Fruit fly (Drosophila melanogaster): Measurements from ENCODE around the gene CG17734.
A peak's percentile ranks its signal among the peaks of the same experiment; 100 is the strongest.

The CG17734 gene

dm6 chr3R:11196648-11197388, 47.0 kb downstream of the CG17734 start (continued):
- TF ChIP-seq CG12659 (GFP tag; optimal IDR thresholded peaks at IDR 0.05): peak; percentile 99
- TF ChIP-seq CHES-1-like (GFP tag; optimal IDR thresholded peaks at IDR 0.05): peak; percentile 85
- peak; percentile 82 for TF ChIP-seq dm (GFP tag; optimal IDR thresholded peaks at IDR 0.05)
- TF ChIP-seq nau (GFP tag; optimal IDR thresholded peaks at IDR 0.05): peak; percentile 97
- peak; percentile 79 for TF ChIP-seq Antp (GFP tag; optimal IDR thresholded peaks at IDR 0.05)
- TF ChIP-seq ERR (GFP tag; optimal IDR thresholded peaks at IDR 0.05): peak; percentile 39
- peak in 1 of 2 experiments; percentile 79 for TF ChIP-seq insv (GFP tag; optimal IDR thresholded peaks at IDR 0.05)
- TF ChIP-seq MESR4 (GFP tag; optimal IDR thresholded peaks at IDR 0.05): peak; percentile 19
- TF ChIP-seq Fer3 (tag; optimal IDR thresholded peaks at IDR 0.05): peak; percentile 98
- TF ChIP-seq CG9817 (tag; optimal IDR thresholded peaks at IDR 0.05): peak; percentile 98
- TF ChIP-seq sqz (GFP tag; optimal IDR thresholded peaks at IDR 0.05): peak; percentile 96
- peak; percentile 95; the same call in 2 of the 3 replicates for TF ChIP-seq CG6175 (GFP tag; IDR thresholded peaks at IDR 0.05)
- TF ChIP-seq br (optimal IDR thresholded peaks at IDR 0.05): no peak
- TF ChIP-seq E2f2 (GFP tag; IDR thresholded peaks at IDR 0.05): peak; percentile 87
- TF ChIP-seq Aef1 (GFP tag; IDR thresholded peaks at IDR 0.05): peak; percentile 98
- peak; percentile 63 for TF ChIP-seq CG12744 (GFP tag; optimal IDR thresholded peaks at IDR 0.05)
- TF ChIP-seq CG31224 (GFP tag; IDR thresholded peaks at IDR 0.05): peak; percentile 96
- peak; percentile 96 for TF ChIP-seq ara (GFP tag; IDR thresholded peaks at IDR 0.05)
- peak; percentile 96 for TF ChIP-seq az2 (GFP tag; optimal IDR thresholded peaks at IDR 0.05)
- peak; percentile 99 for TF ChIP-seq Dbx (GFP tag; IDR thresholded peaks at IDR 0.05)
- TF ChIP-seq BEAF-32 (GFP tag; optimal IDR thresholded peaks at IDR 0.05): peak; percentile 14
- TF ChIP-seq CG2889 (GFP tag; IDR thresholded peaks at IDR 0.05): peak; percentile 96
- TF ChIP-seq YL-1 (GFP tag; optimal IDR thresholded peaks at IDR 0.05): peak; percentile 90
- peak; percentile 100 for TF ChIP-seq CG31441 (GFP tag; IDR thresholded peaks at IDR 0.05)
- peak; percentile 82 for TF ChIP-seq CG12769 (tag; optimal IDR thresholded peaks at IDR 0.05)
- peak; percentile 97 for TF ChIP-seq CG10366 (GFP tag; IDR thresholded peaks at IDR 0.05)
- peak; percentile 98 for TF ChIP-seq B-H1 (GFP tag; IDR thresholded peaks at IDR 0.05)
- TF ChIP-seq scrt (GFP tag; optimal IDR thresholded peaks at IDR 0.05): peak; percentile 99
- peak; percentile 91 for TF ChIP-seq CG16779 (GFP tag; IDR thresholded peaks at IDR 0.05)
- peak; percentile 98 for TF ChIP-seq seq (GFP tag; IDR thresholded peaks at IDR 0.05)
- TF ChIP-seq CG30020 (tag; optimal IDR thresholded peaks at IDR 0.05): peak; percentile 75
- peak; percentile 90 for TF ChIP-seq dati (GFP tag; IDR thresholded peaks at IDR 0.05)
- TF ChIP-seq pzg (GFP tag; optimal IDR thresholded peaks at IDR 0.05): peak; percentile 4
- peak; percentile 99 for TF ChIP-seq CG10209 (GFP tag; optimal IDR thresholded peaks at IDR 0.05)
- TF ChIP-seq CG5953 (GFP tag; IDR thresholded peaks at IDR 0.05): peak; percentile 96
- TF ChIP-seq CG1603 (tag; optimal IDR thresholded peaks at IDR 0.05): peak; percentile 61
- TF ChIP-seq h (optimal IDR thresholded peaks at IDR 0.05): no peak
- TF ChIP-seq aop (GFP tag; IDR thresholded peaks at IDR 0.05): no peak
- TF ChIP-seq CG14860 (GFP tag; IDR thresholded peaks at IDR 0.05; ENCODE audit: partially characterized antibody): no peak
- peak; percentile 95 for TF ChIP-seq CG8924 (tag; optimal IDR thresholded peaks at IDR 0.05)
- peak; percentile 31 for TF ChIP-seq disco-r (GFP tag; optimal IDR thresholded peaks at IDR 0.05)
- TF ChIP-seq CG9797 (GFP tag; optimal IDR thresholded peaks at IDR 0.05): peak; percentile 33
- TF ChIP-seq Ets65A (GFP tag): peak; percentile 99
- TF ChIP-seq CG15011 (GFP tag; optimal IDR thresholded peaks at IDR 0.05): peak; percentile 98
- TF ChIP-seq sna (GFP tag; IDR thresholded peaks at IDR 0.05; ENCODE audit: partially characterized antibody): no peak
- peak; percentile 97 for TF ChIP-seq ewg (GFP tag; optimal IDR thresholded peaks at IDR 0.05)
- no peak for TF ChIP-seq Doc3 (GFP tag; IDR thresholded peaks at IDR 0.05; ENCODE audit: partially characterized antibody)
- TF ChIP-seq danr (GFP tag; IDR thresholded peaks at IDR 0.05): peak; percentile 97
- TF ChIP-seq CG7987 (GFP tag; optimal IDR thresholded peaks at IDR 0.05): peak; percentile 93
- peak; percentile 94 for TF ChIP-seq Ravus (GFP tag; IDR thresholded peaks at IDR 0.05)
- TF ChIP-seq CTCF (GFP tag; optimal IDR thresholded peaks at IDR 0.05): peak; percentile 67
